Fruit fly (Drosophila melanogaster): ENCODE results near the gene Atg18b.
A peak's percentile ranks its signal among the peaks of the same experiment; 100 is the strongest.

Atg18b gene

dm6 chr2L:21198633-21199264 lies 21.6 kb downstream of the Atg18b start, which contains the start of gene Ret:
Gene Ret (minus strand): TSS chr2L:21198762.
- TF ChIP-seq dac (GFP tag; optimal IDR thresholded peaks at IDR 0.05) (no peak), cyc (GFP tag; optimal IDR thresholded peaks at IDR 0.05) (no peak), Lpt (GFP tag; optimal IDR thresholded peaks at IDR 0.05) (no peak), achi (GFP tag; optimal IDR thresholded peaks at IDR 0.05) (no peak), CG6808 (GFP tag; optimal IDR thresholded peaks at IDR 0.05) (no peak), CG6792 (GFP tag; optimal IDR thresholded peaks at IDR 0.05) (no peak), Hr38 (GFP tag; optimal IDR thresholded peaks at IDR 0.05) (no peak), CG15336 (GFP tag; IDR thresholded peaks at IDR 0.05) (0 out of 2 replicates have a peak, but pooled peaks have one; percentile 18), dsx (GFP tag; optimal IDR thresholded peaks at IDR 0.05; ENCODE audit: poor library complexity, severe bottlenecking) (no peak), Eip75B (GFP tag; optimal IDR thresholded peaks at IDR 0.05) (no peak), CG16779 (tag; optimal IDR thresholded peaks at IDR 0.05) (no peak), CG11762 (GFP tag; optimal IDR thresholded peaks at IDR 0.05; ENCODE audit: insufficient read depth) (no peak), CG6276 (GFP tag; optimal IDR thresholded peaks at IDR 0.05) (peak; percentile 14), CG8319 (GFP tag; optimal IDR thresholded peaks at IDR 0.05) (no peak), acj6 (GFP tag; optimal IDR thresholded peaks at IDR 0.05) (no peak), CG9139 (GFP tag; optimal IDR thresholded peaks at IDR 0.05) (no peak), Ets21C (GFP tag; optimal IDR thresholded peaks at IDR 0.05) (no peak), CG8632 (GFP tag; optimal IDR thresholded peaks at IDR 0.05) (no peak), CG11902 (GFP tag; optimal IDR thresholded peaks at IDR 0.05) (no peak), fkh (GFP tag; optimal IDR thresholded peaks at IDR 0.05) (peak; percentile 68), CG8119 (GFP tag; IDR thresholded peaks at IDR 0.05) (0 out of 3 replicates have a peak, but pooled peaks have one; percentile 31), CG6163 (GFP tag; IDR thresholded peaks at IDR 0.05) (no peak), topi (GFP tag; optimal IDR thresholded peaks at IDR 0.05) (no peak), Hr4 (GFP tag; optimal IDR thresholded peaks at IDR 0.05) (no peak), CG3032 (tag; optimal IDR thresholded peaks at IDR 0.05) (no peak), eg (GFP tag; IDR thresholded peaks at IDR 0.05) (no peak), ss (GFP tag; optimal IDR thresholded peaks at IDR 0.05) (no peak), CG1621 (tag; optimal IDR thresholded peaks at IDR 0.05) (no peak)

dm6 chr2L:21197178-21197577 lies 23.2 kb downstream of the Atg18b start:
- 0 out of 3 replicates have a peak, but pooled peaks have one; percentile 43 for TF ChIP-seq CG8119 (GFP tag; IDR thresholded peaks at IDR 0.05)
- TF ChIP-seq CG11294 (GFP tag; IDR thresholded peaks at IDR 0.05) = 0 out of 2 replicates have a peak, but pooled peaks have one; percentile 10
- TF ChIP-seq Smox (GFP tag; optimal IDR thresholded peaks at IDR 0.05) = peak; percentile 29
- TF ChIP-seq dsx (GFP tag; optimal IDR thresholded peaks at IDR 0.05; ENCODE audit: poor library complexity, severe bottlenecking) = no peak
- TF ChIP-seq pdm3 (GFP tag; optimal IDR thresholded peaks at IDR 0.05) = peak; percentile 21
- peak; percentile 16 for TF ChIP-seq Met (GFP tag; optimal IDR thresholded peaks at IDR 0.05)
- no peak for TF ChIP-seq Sox15 (GFP tag; optimal IDR thresholded peaks at IDR 0.05)
- peak; percentile 17 for TF ChIP-seq Sox102F (GFP tag; optimal IDR thresholded peaks at IDR 0.05)
- peak; percentile 27 for TF ChIP-seq topi (GFP tag; optimal IDR thresholded peaks at IDR 0.05)
- peak; percentile 34 for TF ChIP-seq OdsH (GFP tag; optimal IDR thresholded peaks at IDR 0.05)
- no peak for TF ChIP-seq Gug (GFP tag; IDR thresholded peaks at IDR 0.05)
- no peak for TF ChIP-seq CG6808 (GFP tag; optimal IDR thresholded peaks at IDR 0.05)
- peak; percentile 56 for TF ChIP-seq CG32006 (GFP tag; optimal IDR thresholded peaks at IDR 0.05)
- TF ChIP-seq CG10669 (GFP tag; optimal IDR thresholded peaks at IDR 0.05) = peak; percentile 22
- TF ChIP-seq CG6276 (GFP tag; optimal IDR thresholded peaks at IDR 0.05) = peak; percentile 36
- TF ChIP-seq CG11902 (GFP tag; optimal IDR thresholded peaks at IDR 0.05) = no peak
- TF ChIP-seq CG31627 (GFP tag; optimal IDR thresholded peaks at IDR 0.05) = peak; percentile 3
- TF ChIP-seq CG3032 (tag; optimal IDR thresholded peaks at IDR 0.05) = no peak
- peak; percentile 26 for TF ChIP-seq Sox14 (GFP tag; optimal IDR thresholded peaks at IDR 0.05)
- TF ChIP-seq fd85E (GFP tag; optimal IDR thresholded peaks at IDR 0.05) = no peak
- TF ChIP-seq CG15336 (GFP tag; IDR thresholded peaks at IDR 0.05) = peak; percentile 49
- no peak for TF ChIP-seq Blimp-1 (GFP tag; optimal IDR thresholded peaks at IDR 0.05)
- peak; percentile 71 for TF ChIP-seq svp (GFP tag)
- TF ChIP-seq CG6163 (GFP tag; IDR thresholded peaks at IDR 0.05) = peak; percentile 67; the same call in 2 of the 3 replicates
- TF ChIP-seq CG8319 (GFP tag; optimal IDR thresholded peaks at IDR 0.05) = no peak
- peak; percentile 38 for TF ChIP-seq CG11762 (GFP tag; optimal IDR thresholded peaks at IDR 0.05; ENCODE audit: insufficient read depth)
- peak; percentile 28 for TF ChIP-seq Lpt (GFP tag; optimal IDR thresholded peaks at IDR 0.05)
- no peak for TF ChIP-seq CG8632 (GFP tag; optimal IDR thresholded peaks at IDR 0.05)
- TF ChIP-seq Eip78C (GFP tag) = peak; percentile 78
- no peak for TF ChIP-seq CG6792 (GFP tag; optimal IDR thresholded peaks at IDR 0.05)
- peak; percentile 52 for TF ChIP-seq Hr4 (GFP tag; optimal IDR thresholded peaks at IDR 0.05)
- TF ChIP-seq Hr38 (GFP tag; optimal IDR thresholded peaks at IDR 0.05) = no peak
- peak; percentile 35 for TF ChIP-seq achi (GFP tag; optimal IDR thresholded peaks at IDR 0.05)
- peak; percentile 61; the same call in 2 of the 3 replicates for TF ChIP-seq eg (GFP tag; IDR thresholded peaks at IDR 0.05)
- TF ChIP-seq cyc (GFP tag; optimal IDR thresholded peaks at IDR 0.05) = peak; percentile 10
- TF ChIP-seq CG3919 (GFP tag; optimal IDR thresholded peaks at IDR 0.05) = peak; percentile 47
- TF ChIP-seq CG4318 (GFP tag; optimal IDR thresholded peaks at IDR 0.05) = peak; percentile 23

All from whole organism, prepupa.